Worm (Caenorhabditis elegans): ENCODE data around the gene ncx-7.
A peak's percentile ranks its signal among the peaks of the same experiment; 100 is the strongest.

Gene ncx-7

ce11 chrIII:9765465-9765900 lies 45.4 kb upstream of the ncx-7 start (continued):
- peak in 5 of 6 experiments; percentile 38 to 93 (median 75) for TF ChIP-seq elt-3 (tag; optimal IDR thresholded peaks at IDR 0.05)
- TF ChIP-seq snu-23 (GFP tag; optimal IDR thresholded peaks at IDR 0.05), result peak; percentile 99
- TF ChIP-seq grh-1 (GFP tag; IDR thresholded peaks at IDR 0.05), result peak; percentile 98
- TF ChIP-seq C04F5.9 (tag; optimal IDR thresholded peaks at IDR 0.05), result peak; percentile 94
- peak; percentile 96 for TF ChIP-seq irx-1 (tag; optimal IDR thresholded peaks at IDR 0.05)
- TF ChIP-seq ceh-63 (GFP tag; optimal IDR thresholded peaks at IDR 0.05), result peak; percentile 34
- TF ChIP-seq hpl-2 (GFP tag; optimal IDR thresholded peaks at IDR 0.05), result peak; percentile 89
- TF ChIP-seq efl-1 (optimal IDR thresholded peaks at IDR 0.05), result peak; percentile 92 to 96
- peak; percentile 81 to 99 for TF ChIP-seq efl-1 (GFP tag; optimal IDR thresholded peaks at IDR 0.05 in 1 of 2)
- peak; percentile 94 for TF ChIP-seq fkh-10 (GFP tag; optimal IDR thresholded peaks at IDR 0.05)
- TF ChIP-seq skn-1 (tag; optimal IDR thresholded peaks at IDR 0.05), result peak; percentile 95
- peak; percentile 86 for TF ChIP-seq vab-15 (tag; optimal IDR thresholded peaks at IDR 0.05)
- peak; percentile 36 to 97 for TF ChIP-seq ztf-11 (tag; optimal IDR thresholded peaks at IDR 0.05)
- TF ChIP-seq dpl-1 (GFP tag; optimal IDR thresholded peaks at IDR 0.05), result peak; percentile 77 to 86 (median 85)
- peak; percentile 85 for TF ChIP-seq zag-1 (tag; optimal IDR thresholded peaks at IDR 0.05)
- TF ChIP-seq ceh-90 (tag; optimal IDR thresholded peaks at IDR 0.05), result peak; percentile 22
- TF ChIP-seq sup-37 (GFP tag; optimal IDR thresholded peaks at IDR 0.05), result peak; percentile 95
- TF ChIP-seq sox-4 (tag; optimal IDR thresholded peaks at IDR 0.05), result peak; percentile 92
- peak in 1 of 2 experiments; percentile 24 for TF ChIP-seq egl-27 (tag; optimal IDR thresholded peaks at IDR 0.05)
- TF ChIP-seq F16B12.6 (tag; optimal IDR thresholded peaks at IDR 0.05), result peak; percentile 57
- TF ChIP-seq tlp-1 (tag; optimal IDR thresholded peaks at IDR 0.05), result no peak
- peak; percentile 99 for TF ChIP-seq swsn-7 (tag; optimal IDR thresholded peaks at IDR 0.05)
- peak; percentile 98 for TF ChIP-seq C16A3.4 (tag; optimal IDR thresholded peaks at IDR 0.05)
- TF ChIP-seq ets-5 (GFP tag; IDR thresholded peaks at IDR 0.05), result no peak
- no peak for TF ChIP-seq pqm-1 (tag; optimal IDR thresholded peaks at IDR 0.05)
- TF ChIP-seq pag-3 (tag; optimal IDR thresholded peaks at IDR 0.05; ENCODE audit: borderline replicate concordance, insufficient read depth), result no peak
- peak; percentile 98 for TF ChIP-seq pax-3 (tag; optimal IDR thresholded peaks at IDR 0.05)
- TF ChIP-seq lir-3 (tag; optimal IDR thresholded peaks at IDR 0.05; ENCODE audit: poor library complexity), result peak; percentile 89
- TF ChIP-seq nhr-76 (tag; optimal IDR thresholded peaks at IDR 0.05), result no peak
- peak; percentile 86 for TF ChIP-seq mef-2 (tag; optimal IDR thresholded peaks at IDR 0.05)
- no peak for TF ChIP-seq hlh-17 (GFP tag; optimal IDR thresholded peaks at IDR 0.05; ENCODE audit: borderline replicate concordance)

ce11 chrIII:9764718-9765117 lies 44.6 kb upstream of the ncx-7 start:
- TF ChIP-seq nhr-84 (tag; optimal IDR thresholded peaks at IDR 0.05) (no peak), lin-15B (tag; optimal IDR thresholded peaks at IDR 0.05) (no peak), grh-1 (GFP tag; IDR thresholded peaks at IDR 0.05) (no peak)

DNA sequence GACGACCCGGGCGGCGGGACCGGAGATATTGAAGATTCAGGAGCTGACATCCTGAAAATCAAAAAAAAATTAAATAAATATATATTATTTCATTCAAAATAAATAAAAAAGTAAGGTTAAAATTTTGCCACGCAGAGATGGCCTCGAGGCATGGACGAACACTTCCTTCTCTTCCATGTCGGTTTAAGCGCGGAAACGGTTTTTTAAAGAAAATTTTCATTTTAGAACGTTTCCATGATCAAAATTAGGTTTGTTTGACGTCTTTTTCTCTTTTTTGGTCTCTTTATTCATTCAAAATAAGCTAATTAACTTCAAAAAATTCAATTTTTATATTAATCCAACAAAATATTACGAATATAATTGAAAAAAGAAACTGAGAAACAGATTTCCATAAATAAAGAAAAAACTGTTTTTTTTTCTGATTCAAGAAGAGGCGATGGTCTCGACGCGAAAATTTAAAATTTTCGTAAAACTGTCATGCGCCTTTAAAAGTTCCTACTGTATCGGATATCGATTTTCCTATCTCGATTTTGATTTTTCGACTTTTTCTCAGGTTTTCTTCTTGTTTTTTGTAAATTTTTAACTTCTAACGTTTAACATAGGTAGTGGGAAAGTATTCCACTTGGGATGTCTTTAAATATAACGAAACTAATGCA lies 42.1 kb upstream of the ncx-7 start, which contains the start of gene gcc-2:
Gene gcc-2, minus strand, starts transcription at position 51 of the 656 bp plus-strand sequence.
- no peak for TF ChIP-seq nhr-85 (tag)
- TF ChIP-seq isw-1 (GFP tag; IDR thresholded peaks at IDR 0.05), result no peak
- no peak for TF ChIP-seq blmp-1 (tag; optimal IDR thresholded peaks at IDR 0.05)
- no peak for TF ChIP-seq alr-1 (tag; optimal IDR thresholded peaks at IDR 0.05; ENCODE audit: borderline replicate concordance)
- no peak for TF ChIP-seq fkh-4 (tag; optimal IDR thresholded peaks at IDR 0.05; ENCODE audit: borderline replicate concordance)
- TF ChIP-seq egl-27 (tag; optimal IDR thresholded peaks at IDR 0.05), result no peak
- no peak for TF ChIP-seq nhr-12 (tag; optimal IDR thresholded peaks at IDR 0.05)
- no peak for TF ChIP-seq nhr-19 (GFP tag; conservative IDR thresholded peaks at IDR 0.05)
- no peak for TF ChIP-seq efl-3 (GFP tag; optimal IDR thresholded peaks at IDR 0.05)
- no peak for TF ChIP-seq fos-1 (tag; optimal IDR thresholded peaks at IDR 0.05)
- no peak for TF ChIP-seq unc-30 (tag; optimal IDR thresholded peaks at IDR 0.05)
